Fruit fly (Drosophila melanogaster) whole organism, embryonic: ENCODE results near the gene CG11655.

Source experiments
- Abd-B ChIP-seq: fragments of 200-800 bp; sonication (Bioruptor generic); optimal IDR thresholded peaks from 2 replicates; lab custom pipeline; 2018; ENCODE audit warnings: missing biosample characterization, mild to moderate bottlenecking, missing genetic modification characterization, moderate library complexity
- Ada2b ChIP-seq: fragments of 200-800 bp; sonication (Bioruptor generic); IDR thresholded peaks from 2 replicates; pipeline ENCODE4 v1.3.6; 2022; ENCODE audit warnings: missing biosample characterization, missing genetic modification characterization
- Atf3 ChIP-seq: fragments of 200-800 bp; sonication (Bioruptor generic); optimal IDR thresholded peaks from 3 replicates; lab custom pipeline; 2016; ENCODE audit warnings: missing biosample characterization, missing genetic modification characterization
- CG11695 ChIP-seq: fragments of 200-800 bp; sonication (Bioruptor generic); IDR thresholded peaks from 3 replicates; pipeline ENCODE4 v1.3.6; 2022; ENCODE audit warnings: missing biosample characterization, missing genetic modification characterization
- CG12659 ChIP-seq: fragments of 200-800 bp; sonication (Bioruptor generic); optimal IDR thresholded peaks from 3 replicates; lab custom pipeline; 2017; ENCODE audit warnings: mild to moderate bottlenecking, missing biosample characterization, missing genetic modification reagents, missing genetic modification characterization
- CG15011 ChIP-seq: fragments of 200-800 bp; sonication (Bioruptor generic); optimal IDR thresholded peaks from 3 replicates; lab custom pipeline; 2018; ENCODE audit warnings: missing biosample characterization, mild to moderate bottlenecking, missing genetic modification characterization
- CG16779 ChIP-seq: fragments of 200-800 bp; sonication (Bioruptor generic); IDR thresholded peaks from 2 replicates; pipeline ENCODE4 v1.3.6; 2022; ENCODE audit warnings: missing biosample characterization, missing genetic modification characterization
- CG17186 ChIP-seq: fragments of 200-800 bp; sonication (Bioruptor generic); optimal IDR thresholded peaks from 3 replicates; lab custom pipeline; 2017; ENCODE audit warnings: missing biosample characterization, missing genetic modification reagents, missing genetic modification characterization
- CG1792 ChIP-seq: fragments of 200-800 bp; sonication (Bioruptor generic); optimal IDR thresholded peaks from 2 replicates; lab custom pipeline; 2016; ENCODE audit warnings: missing biosample characterization, missing genetic modification characterization
- CG3065 ChIP-seq: fragments of 200-800 bp; sonication (Bioruptor generic); optimal IDR thresholded peaks from 2 replicates; lab custom pipeline; 2016; ENCODE audit warnings: missing biosample characterization, missing genetic modification characterization
- CG31388 ChIP-seq: fragments of 200-800 bp; sonication (Bioruptor generic); optimal IDR thresholded peaks from 2 replicates; lab custom pipeline; 2016; ENCODE audit warnings: missing biosample characterization, missing genetic modification characterization
- CG3163 ChIP-seq: fragments of 200-800 bp; sonication (Bioruptor generic); optimal IDR thresholded peaks from 3 replicates; lab custom pipeline; 2016; ENCODE audit warnings: missing biosample characterization, missing genetic modification characterization
- CG3995 ChIP-seq: fragments of 200-800 bp; sonication (Bioruptor generic); optimal IDR thresholded peaks from 3 replicates; lab custom pipeline; 2016; ENCODE audit warnings: missing biosample characterization, missing genetic modification characterization
- CG4282 ChIP-seq: fragments of 200-800 bp; sonication (Bioruptor generic); optimal IDR thresholded peaks from 2 replicates; lab custom pipeline; 2016; ENCODE audit warnings: missing biosample characterization, missing genetic modification characterization
- CG4404 ChIP-seq: fragments of 200-800 bp; sonication (Bioruptor generic); IDR thresholded peaks from 2 replicates; pipeline ENCODE4 v1.3.6; 2022; ENCODE audit warnings: missing biosample characterization, missing genetic modification characterization
- CG4617 ChIP-seq: fragments of 200-800 bp; sonication (Bioruptor generic); optimal IDR thresholded peaks from 3 replicates; lab custom pipeline; 2016; ENCODE audit warnings: missing biosample characterization, missing genetic modification characterization, borderline replicate concordance
- CG6791 ChIP-seq: fragments of 200-800 bp; sonication (Bioruptor generic); IDR thresholded peaks from 3 replicates; pipeline ENCODE4 v1.3.6; 2022; ENCODE audit warnings: missing biosample characterization, missing genetic modification characterization; ENCODE audit not compliant: partially characterized antibody
- CG7556 ChIP-seq: fragments of 200-800 bp; sonication (Bioruptor generic); optimal IDR thresholded peaks from 2 replicates; lab custom pipeline; 2017; ENCODE audit warnings: missing biosample characterization, mild to moderate bottlenecking, missing genetic modification characterization
- Doc2 ChIP-seq: fragments of 200-800 bp; sonication (Bioruptor generic); IDR thresholded peaks from 2 replicates; pipeline ENCODE4 v1.3.6; 2022; ENCODE audit warnings: missing biosample characterization, missing genetic modification characterization
- Ets97D ChIP-seq: fragments of 200-800 bp; sonication (Bioruptor generic); optimal IDR thresholded peaks from 3 replicates; lab custom pipeline; 2016; ENCODE audit warnings: missing biosample characterization, missing genetic modification characterization
- Hsf ChIP-seq: fragments of 200-800 bp; sonication (Bioruptor generic); optimal IDR thresholded peaks from 3 replicates; lab custom pipeline; 2016; ENCODE audit warnings: missing biosample characterization, missing genetic modification characterization
- Pdp1 ChIP-seq, 2 experiments: fragments of 200-800 bp; sonication (Bioruptor generic); optimal IDR thresholded peaks; 3 replicates each; lab custom pipeline; 2016; ENCODE audit warnings: missing biosample characterization in 2 of 2, missing genetic modification characterization in 2 of 2, mild to moderate bottlenecking in 1 of 2, moderate library complexity in 1 of 2
- Ravus ChIP-seq: fragments of 200-800 bp; sonication (Bioruptor generic); IDR thresholded peaks from 2 replicates; pipeline ENCODE4 v1.3.6; 2022; ENCODE audit warnings: missing biosample characterization, missing genetic modification characterization
- Sry-δ ChIP-seq: fragments of 200-800 bp; sonication (Bioruptor generic); optimal IDR thresholded peaks from 2 replicates; lab custom pipeline; 2016; ENCODE audit warnings: missing biosample characterization, missing genetic modification characterization
- Stat92E ChIP-seq, 3 experiments: fragments of >200 bp in 2 of 3; fragments of 200-800 bp in 1 of 3; sonication (Bioruptor generic) in 1 of 3; optimal IDR thresholded peaks; 2 replicates each; lab custom pipeline; 2017 to 2019; ENCODE audit warnings: missing biosample characterization in 3 of 3, missing genetic modification characterization in 3 of 3, mild to moderate bottlenecking in 1 of 3, moderate library complexity in 1 of 3
- YL-1 ChIP-seq: fragments of 200-800 bp; sonication (Bioruptor generic); optimal IDR thresholded peaks from 3 replicates; lab custom pipeline; 2017; ENCODE audit warnings: missing biosample characterization, mild to moderate bottlenecking, missing genetic modification characterization
- al ChIP-seq: fragments of 200-800 bp; sonication (Bioruptor generic); IDR thresholded peaks from 2 replicates; pipeline ENCODE4 v1.3.6; 2022; ENCODE audit warnings: missing biosample characterization, missing genetic modification characterization
- aop ChIP-seq: fragments of 200-800 bp; sonication (Bioruptor generic); IDR thresholded peaks from 2 replicates; pipeline ENCODE4 v1.3.6; 2022; ENCODE audit warnings: missing biosample characterization, missing genetic modification characterization
- ap ChIP-seq: fragments of 200-800 bp; sonication (Bioruptor generic); IDR thresholded peaks from 2 replicates; pipeline ENCODE4 v1.3.6; 2022; ENCODE audit warnings: missing biosample characterization, missing genetic modification characterization
- ash1 ChIP-seq: fragments of 200-800 bp; sonication (Bioruptor generic); optimal IDR thresholded peaks from 2 replicates; lab custom pipeline; 2018; ENCODE audit warnings: missing biosample characterization, mild to moderate bottlenecking, missing genetic modification characterization
- bcd ChIP-seq: fragments of 200-800 bp; sonication (Bioruptor generic); optimal IDR thresholded peaks from 2 replicates; lab custom pipeline; 2017; ENCODE audit warnings: missing biosample characterization, mild to moderate bottlenecking, missing genetic modification characterization
- bsh ChIP-seq, 2 experiments: fragments of 200-800 bp; sonication (Bioruptor generic); optimal IDR thresholded peaks; 2 replicates each; lab custom pipeline; 2017 to 2018; ENCODE audit warnings: mild to moderate bottlenecking in 2 of 2, missing biosample characterization in 2 of 2, missing genetic modification characterization in 2 of 2, moderate library complexity in 1 of 2
- da ChIP-seq: fragments of 200-800 bp; sonication (Bioruptor generic); optimal IDR thresholded peaks from 2 replicates; lab custom pipeline; 2016; ENCODE audit warnings: missing biosample characterization, missing genetic modification characterization
- dan ChIP-seq: fragments of 200-800 bp; sonication (Bioruptor generic); IDR thresholded peaks from 2 replicates; pipeline ENCODE4 v1.3.6; 2022; ENCODE audit warnings: missing biosample characterization, missing genetic modification characterization
- dmrt99B ChIP-seq: fragments of 200-800 bp; sonication (Bioruptor generic); optimal IDR thresholded peaks from 2 replicates; lab custom pipeline; 2018; ENCODE audit warnings: missing biosample characterization, mild to moderate bottlenecking, missing genetic modification characterization, moderate library complexity
- dysf ChIP-seq: fragments of 200-800 bp; sonication (Bioruptor generic); IDR thresholded peaks from 3 replicates; pipeline ENCODE4 v1.3.6; 2022; ENCODE audit warnings: missing biosample characterization, missing genetic modification characterization
- ems ChIP-seq: fragments of 200-800 bp; sonication (Bioruptor generic); optimal IDR thresholded peaks from 3 replicates; lab custom pipeline; 2016; ENCODE audit warnings: missing biosample characterization, missing genetic modification characterization
- gem ChIP-seq: fragments of 200-800 bp; sonication (Bioruptor generic); optimal IDR thresholded peaks from 2 replicates; lab custom pipeline; 2019; ENCODE audit warnings: missing biosample characterization, mild to moderate bottlenecking, missing genetic modification characterization, moderate library complexity
- hbn ChIP-seq: fragments of 200-800 bp; sonication (Bioruptor generic); IDR thresholded peaks from 2 replicates; pipeline ENCODE4 v1.3.6; 2022; ENCODE audit warnings: missing biosample characterization, missing genetic modification characterization; ENCODE audit not compliant: partially characterized antibody
- kah ChIP-seq: fragments of 200-800 bp; sonication (Bioruptor generic); optimal IDR thresholded peaks from 2 replicates; lab custom pipeline; 2018; ENCODE audit warnings: missing biosample characterization, mild to moderate bottlenecking, missing genetic modification characterization
- lbe ChIP-seq: fragments of 200-800 bp; sonication (Bioruptor generic); optimal IDR thresholded peaks from 2 replicates; lab custom pipeline; 2016; ENCODE audit warnings: missing biosample characterization, mild to moderate bottlenecking, missing genetic modification characterization
- lilli ChIP-seq: fragments of 200-800 bp; sonication (Bioruptor generic); optimal IDR thresholded peaks from 3 replicates; lab custom pipeline; 2016; ENCODE audit warnings: missing biosample characterization, missing genetic modification characterization
- lmd ChIP-seq: fragments of 200-800 bp; sonication (Bioruptor generic); IDR thresholded peaks from 2 replicates; pipeline ENCODE4 v1.3.6; 2022; ENCODE audit warnings: missing biosample characterization, missing genetic modification characterization
- sc ChIP-seq, 3 experiments: fragments of >200 bp in 2 of 3; fragments of 200-800 bp in 1 of 3; sonication (Bioruptor generic) in 1 of 3; optimal IDR thresholded peaks; 2 replicates in 2 of 3; 3 replicates in 1 of 3; lab custom pipeline; 2017; ENCODE audit warnings: mild to moderate bottlenecking in 1 of 3, missing biosample characterization in 1 of 3, missing genetic modification characterization in 1 of 3, missing genetic modification reagents in 1 of 3
- sens-2 ChIP-seq: fragments of 200-800 bp; sonication (Bioruptor generic); IDR thresholded peaks from 2 replicates; pipeline ENCODE4 v1.3.6; 2022; ENCODE audit warnings: missing biosample characterization, missing genetic modification characterization
- sim ChIP-seq: fragments of 200-800 bp; sonication (Bioruptor generic); IDR thresholded peaks from 2 replicates; pipeline ENCODE4 v1.3.6; 2022; ENCODE audit warnings: missing biosample characterization, missing genetic modification characterization
- sob ChIP-seq: fragments of 200-800 bp; sonication (Bioruptor generic); IDR thresholded peaks from 2 replicates; pipeline ENCODE4 v1.3.6; 2022; ENCODE audit warnings: missing biosample characterization, missing genetic modification characterization
- tup ChIP-seq: fragments of 200-800 bp; sonication (Bioruptor generic); optimal IDR thresholded peaks from 2 replicates; lab custom pipeline; 2016; ENCODE audit warnings: missing biosample characterization, mild to moderate bottlenecking, missing genetic modification characterization, moderate library complexity
- tx ChIP-seq: fragments of 200-800 bp; sonication (Bioruptor generic); optimal IDR thresholded peaks from 2 replicates; lab custom pipeline; 2016; ENCODE audit warnings: missing biosample characterization, missing genetic modification characterization
- wek ChIP-seq: fragments of 200-800 bp; sonication (Bioruptor generic); optimal IDR thresholded peaks from 3 replicates; lab custom pipeline; 2018; ENCODE audit warnings: missing biosample characterization, mild to moderate bottlenecking, missing genetic modification characterization, moderate library complexity

Gene CG11655

DNA sequence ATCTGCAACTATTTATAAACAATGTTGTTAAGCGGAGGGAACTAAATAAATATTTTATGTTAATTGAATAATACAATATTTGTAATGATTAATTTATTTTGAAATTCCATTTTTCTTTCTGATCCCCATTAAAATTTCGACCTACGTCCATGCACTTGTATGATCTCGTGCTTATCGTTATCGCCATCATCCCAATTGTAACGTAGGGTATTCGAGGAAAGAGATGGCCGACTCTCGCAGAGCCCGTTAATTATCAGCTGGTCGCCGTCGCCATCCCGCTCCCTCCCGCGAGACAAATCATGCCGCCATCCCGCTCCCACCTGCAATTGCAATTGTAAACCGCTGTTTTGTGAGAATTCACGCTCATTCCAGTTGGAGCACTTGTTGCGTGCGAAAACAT lies at the start of gene CG11655 (continued):
- TF ChIP-seq sc (optimal IDR thresholded peaks at IDR 0.05; lab: Kevin White, UChicago) (no peak), sc (GFP tag; optimal IDR thresholded peaks at IDR 0.05; lab: Kevin White, UChicago) (no peak), sim (GFP tag; lab: Robert Waterston, UW) (peak; percentile 35; the same call in 1 of the 2 replicates), CG12659 (GFP tag; lab: Kevin White, UChicago) (peak; percentile 29), wek (GFP tag; lab: Kevin White, UChicago) (no peak), kah (peak; percentile 5), dan (no peak), Hsf (GFP tag; lab: Kevin White, UChicago) (no peak), Ravus (no peak), CG6791 (GFP tag; lab: Robert Waterston, UW) (peak; percentile 49; the same call in 1 of the 3 replicates), al (peak; percentile 37; the same call in 1 of the 2 replicates), Ets97D (no peak), CG7556 (peak; percentile 10), Ada2b (GFP tag; lab: Robert Waterston, UW) (peak; percentile 21; the same call in 1 of the 2 replicates), CG4282 (GFP tag; lab: Kevin White, UChicago) (no peak), Abd-B (GFP tag; lab: Kevin White, UChicago) (peak; percentile 33), CG3995 (GFP tag; lab: Kevin White, UChicago) (no peak), tup (no peak), CG16779 (GFP tag; lab: Robert Waterston, UW) (no peak), tx (no peak), bcd (GFP tag; lab: Kevin White, UChicago) (peak; percentile 32), lmd (GFP tag; lab: Robert Waterston, UW) (no peak; the same call in 1 of the 2 replicates), CG4404 (GFP tag; lab: Robert Waterston, UW) (no peak), CG1792 (no peak), aop (no peak), bsh (GFP tag; optimal IDR thresholded peaks at IDR 0.05; lab: Kevin White, UChicago) (peak in 1 of 2 experiments; percentile 44), CG31388 (GFP tag; lab: Kevin White, UChicago) (no peak), dmrt99B (tag; lab: Kevin White, UChicago) (no peak), CG17186 (no peak), Stat92E (GFP tag; optimal IDR thresholded peaks at IDR 0.05; lab: Kevin White, UChicago) (no peak), Doc2 (no peak), lilli (GFP tag; lab: Kevin White, UChicago) (peak; percentile 33), ap (GFP tag; lab: Robert Waterston, UW) (0 out of 2 replicates have a peak, but pooled peaks have one; percentile 11), Atf3 (GFP tag; lab: Kevin White, UChicago) (no peak), CG3065 (GFP tag; lab: Kevin White, UChicago) (no peak), dysf (GFP tag; lab: Robert Waterston, UW) (peak; percentile 41; the same call in 1 of the 3 replicates), CG15011 (GFP tag; lab: Kevin White, UChicago) (no peak), sob (GFP tag; lab: Robert Waterston, UW) (peak; percentile 23; the same call in 1 of the 2 replicates), ems (GFP tag; lab: Kevin White, UChicago) (no peak), da (no peak), gem (tag; lab: Kevin White, UChicago) (no peak), CG4617 (GFP tag; lab: Kevin White, UChicago) (no peak), Sry-δ (GFP tag; lab: Kevin White, UChicago) (no peak), CG3163 (GFP tag; lab: Kevin White, UChicago) (no peak), sens-2 (GFP tag; lab: Robert Waterston, UW) (no peak), ash1 (GFP tag; lab: Kevin White, UChicago) (no peak), YL-1 (GFP tag; lab: Kevin White, UChicago) (no peak), Pdp1 (GFP tag; optimal IDR thresholded peaks at IDR 0.05; lab: Kevin White, UChicago) (peak in 1 of 2 experiments; percentile 32), hbn (GFP tag; lab: Robert Waterston, UW) (no peak), lbe (GFP tag; lab: Kevin White, UChicago) (no peak), CG11695 (GFP tag; lab: Robert Waterston, UW) (no peak)
